Worm (Caenorhabditis elegans) whole organism, L1 larva: ENCODE measurements around the gene lin-18.

Source experiments
- ceh-82 ChIP-seq, 3 experiments: fragments of 150-350 bp in 1 of 3; sonication (generic microtip) in 2 of 3; optimal IDR thresholded peaks; 2 replicates each; lab custom pipeline; 2014 to 2017; ENCODE audit warnings: missing biosample characterization in 3 of 3, missing genetic modification characterization in 3 of 3
- ceh-88 ChIP-seq: fragments of 200-800 bp; sonication (Bioruptor generic); IDR thresholded peaks from 2 replicates; pipeline ENCODE4 v1.3.6; 2022; ENCODE audit warnings: missing genetic modification characterization, missing compliant biosample characterization
- grh-1 ChIP-seq: fragments of 200-800 bp; sonication (Bioruptor generic); IDR thresholded peaks from 2 replicates; pipeline ENCODE4 v1.3.6; 2022; ENCODE audit warnings: missing genetic modification reagents, missing genetic modification characterization, missing compliant biosample characterization
- lin-15B ChIP-seq: fragments of 150-350 bp; sonication (generic microtip); optimal IDR thresholded peaks from 3 replicates; lab custom pipeline; 2014; ENCODE audit warnings: missing biosample characterization, missing genetic modification characterization

DNA sequence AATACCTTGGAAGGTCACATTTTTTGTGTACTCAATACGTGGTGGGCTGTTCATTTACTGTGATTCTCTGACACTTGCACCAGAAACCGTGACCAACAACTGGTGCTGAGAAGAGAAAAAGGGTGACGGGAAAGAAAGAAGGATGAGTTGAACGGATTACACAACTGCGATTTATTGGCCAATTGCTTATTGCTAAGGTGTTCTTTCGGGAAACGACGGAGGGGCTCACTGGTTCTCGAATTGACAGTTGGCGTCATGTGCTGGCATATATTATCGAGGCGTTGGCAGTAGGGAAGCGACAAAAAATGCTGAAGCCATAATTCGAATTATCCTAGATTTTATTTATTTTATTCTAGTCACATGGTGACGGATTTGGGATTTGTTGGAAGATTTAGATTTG lies 15.8 kb downstream of the lin-18 start:
- TF ChIP-seq grh-1 (no peak), lin-15B (tag; lab: Kevin White, UChicago) (no peak), ceh-82 (tag; optimal IDR thresholded peaks at IDR 0.05; lab: Kevin White, UChicago) (no peak), ceh-88 (no peak)
